Worm (Caenorhabditis elegans) whole organism, late embryonic: ENCODE measurements around the gene R07B7.2.
A peak's percentile ranks its signal among the peaks of the same experiment; 100 is the strongest.

Experiments used
- C08G9.2 ChIP-seq: sonication (generic microtip); optimal IDR thresholded peaks from 2 replicates; lab custom pipeline; 2016; ENCODE audit warnings: mild to moderate bottlenecking, missing genetic modification characterization, moderate library complexity, missing compliant biosample characterization
- F13H6.1 ChIP-seq: sonication (generic microtip); optimal IDR thresholded peaks from 2 replicates; lab custom pipeline; 2016; ENCODE audit warnings: missing genetic modification characterization, missing compliant biosample characterization
- K02D7.2 ChIP-seq: sonication (generic microtip); optimal IDR thresholded peaks from 2 replicates; lab custom pipeline; 2017; ENCODE audit warnings: mild to moderate bottlenecking, missing genetic modification characterization, missing compliant biosample characterization
- Y22D7AL.16 ChIP-seq: sonication (generic microtip); optimal IDR thresholded peaks from 2 replicates; lab custom pipeline; 2016; ENCODE audit warnings: missing genetic modification characterization, missing compliant biosample characterization
- ama-1 ChIP-seq: fragments of 150-350 bp; optimal IDR thresholded peaks from 2 replicates; lab custom pipeline; 2014
- ceh-18 ChIP-seq: sonication (generic microtip); optimal IDR thresholded peaks from 2 replicates; lab custom pipeline; 2016; ENCODE audit warnings: missing genetic modification characterization, missing compliant biosample characterization
- ceh-2 ChIP-seq: sonication (generic microtip); optimal IDR thresholded peaks from 2 replicates; lab custom pipeline; 2016; ENCODE audit warnings: missing genotype, missing genetic modification characterization, missing compliant biosample characterization
- ceh-31 ChIP-seq: sonication (generic microtip); optimal IDR thresholded peaks from 2 replicates; lab custom pipeline; 2016; ENCODE audit warnings: missing genetic modification characterization, missing compliant biosample characterization
- ceh-34 ChIP-seq: sonication (generic microtip); optimal IDR thresholded peaks from 2 replicates; lab custom pipeline; 2016; ENCODE audit warnings: mild to moderate bottlenecking, missing genetic modification characterization, missing compliant biosample characterization
- ceh-48 ChIP-seq: sonication (generic microtip); optimal IDR thresholded peaks from 2 replicates; lab custom pipeline; 2016; ENCODE audit warnings: missing genetic modification characterization, inconsistent platforms, missing compliant biosample characterization
- ceh-6 ChIP-seq: fragments of 200-800 bp; sonication (Bioruptor generic); optimal IDR thresholded peaks from 2 replicates; lab custom pipeline; 2018; ENCODE audit warnings: mild to moderate bottlenecking, missing genetic modification characterization, missing compliant biosample characterization
- ceh-9 ChIP-seq: sonication (generic microtip); optimal IDR thresholded peaks from 2 replicates; lab custom pipeline; 2016; ENCODE audit warnings: mild to moderate bottlenecking, missing genetic modification characterization, inconsistent platforms, missing compliant biosample characterization
- dmd-4 ChIP-seq: sonication (generic microtip); optimal IDR thresholded peaks from 2 replicates; lab custom pipeline; 2016; ENCODE audit warnings: borderline replicate concordance, missing genetic modification characterization, missing compliant biosample characterization
- dve-1 ChIP-seq: sonication (generic microtip); optimal IDR thresholded peaks from 2 replicates; lab custom pipeline; 2017; ENCODE audit warnings: antibody characterized with exemption, mild to moderate bottlenecking, missing genetic modification characterization, missing compliant biosample characterization
- elt-2 ChIP-seq: sonication (generic microtip); optimal IDR thresholded peaks from 2 replicates; lab custom pipeline; 2016; ENCODE audit warnings: missing genetic modification reagents, missing genetic modification characterization, missing compliant biosample characterization
- elt-4 ChIP-seq: sonication (generic microtip); optimal IDR thresholded peaks from 2 replicates; lab custom pipeline; 2016; ENCODE audit warnings: missing genetic modification characterization, missing compliant biosample characterization
- ets-4 ChIP-seq: sonication (generic microtip); optimal IDR thresholded peaks from 2 replicates; lab custom pipeline; 2016; ENCODE audit warnings: missing genetic modification characterization, missing compliant biosample characterization
- fax-1 ChIP-seq: sonication (generic microtip); optimal IDR thresholded peaks from 2 replicates; lab custom pipeline; 2016; ENCODE audit warnings: missing genotype, missing genetic modification characterization, missing compliant biosample characterization
- fkh-6 ChIP-seq: sonication (generic microtip); optimal IDR thresholded peaks from 2 replicates; lab custom pipeline; 2016; ENCODE audit warnings: missing genetic modification characterization, missing compliant biosample characterization
- hlh-30 ChIP-seq: sonication (generic microtip); optimal IDR thresholded peaks from 2 replicates; lab custom pipeline; 2017; ENCODE audit warnings: antibody characterized with exemption, missing genetic modification characterization, missing compliant biosample characterization; ENCODE audit not compliant: insufficient read depth
- hlh-6 ChIP-seq: sonication (generic microtip); optimal IDR thresholded peaks from 2 replicates; lab custom pipeline; 2016; ENCODE audit warnings: missing genotype, missing genetic modification characterization, missing compliant biosample characterization
- hlh-8 ChIP-seq: sonication (generic microtip); optimal IDR thresholded peaks from 2 replicates; lab custom pipeline; 2016; ENCODE audit warnings: missing genotype, missing genetic modification characterization, missing compliant biosample characterization
- lim-6 ChIP-seq: sonication (generic microtip); optimal IDR thresholded peaks from 2 replicates; lab custom pipeline; 2016; ENCODE audit warnings: missing genetic modification characterization, missing compliant biosample characterization
- madf-2 ChIP-seq: sonication (generic microtip); optimal IDR thresholded peaks from 2 replicates; lab custom pipeline; 2017; ENCODE audit warnings: missing genetic modification characterization, missing compliant biosample characterization
- nfya-1 ChIP-seq: sonication (generic microtip); optimal IDR thresholded peaks from 2 replicates; lab custom pipeline; 2017; ENCODE audit warnings: missing genetic modification characterization, mild to moderate bottlenecking, missing compliant biosample characterization, antibody characterized with exemption, moderate library complexity
- nhr-232 ChIP-seq: sonication (generic microtip); optimal IDR thresholded peaks from 2 replicates; lab custom pipeline; 2016; ENCODE audit warnings: missing genetic modification characterization, missing compliant biosample characterization
- npax-4 ChIP-seq: sonication (generic microtip); optimal IDR thresholded peaks from 2 replicates; lab custom pipeline; 2016; ENCODE audit warnings: missing genetic modification characterization, missing compliant biosample characterization
- pax-1 ChIP-seq: fragments of 150-350 bp; optimal IDR thresholded peaks from 2 replicates; lab custom pipeline; 2014; ENCODE audit warnings: missing biosample characterization, missing genetic modification characterization
- pha-2 ChIP-seq: sonication (generic microtip); optimal IDR thresholded peaks from 2 replicates; lab custom pipeline; 2017; ENCODE audit warnings: mild to moderate bottlenecking, missing genetic modification characterization, missing compliant biosample characterization
- pqm-1 ChIP-seq: sonication (generic microtip); optimal IDR thresholded peaks from 2 replicates; lab custom pipeline; 2016; ENCODE audit warnings: missing genetic modification characterization, missing compliant biosample characterization
- pros-1 ChIP-seq: fragments of 150-350 bp; optimal IDR thresholded peaks from 2 replicates; lab custom pipeline; 2014; ENCODE audit warnings: missing biosample characterization, missing genetic modification reagents, missing genetic modification characterization
- ref-2 ChIP-seq: sonication (generic microtip); optimal IDR thresholded peaks from 2 replicates; lab custom pipeline; 2016; ENCODE audit warnings: missing genetic modification characterization, missing compliant biosample characterization
- rnt-1 ChIP-seq: sonication (generic microtip); optimal IDR thresholded peaks from 2 replicates; lab custom pipeline; 2016; ENCODE audit warnings: missing genetic modification characterization, missing compliant biosample characterization
- sdc-2 ChIP-seq: sonication (generic microtip); optimal IDR thresholded peaks from 2 replicates; lab custom pipeline; 2016; ENCODE audit warnings: missing genotype, missing genetic modification characterization, missing compliant biosample characterization
- sox-2 ChIP-seq: fragments of 200-800 bp; sonication (Bioruptor generic); IDR thresholded peaks from 2 replicates; pipeline ENCODE4 v1.3.6; 2022; ENCODE audit warnings: missing genetic modification reagents, missing genetic modification characterization, missing compliant biosample characterization
- syd-9 ChIP-seq: sonication (generic microtip); optimal IDR thresholded peaks from 2 replicates; lab custom pipeline; 2016; ENCODE audit warnings: mild to moderate bottlenecking, missing genetic modification characterization, moderate library complexity, missing compliant biosample characterization
- tbx-2 ChIP-seq: sonication (generic microtip); optimal IDR thresholded peaks from 2 replicates; lab custom pipeline; 2016; ENCODE audit warnings: missing genetic modification characterization, missing compliant biosample characterization
- ttx-3 ChIP-seq: sonication (generic microtip); optimal IDR thresholded peaks from 2 replicates; lab custom pipeline; 2016; ENCODE audit warnings: missing genetic modification reagents, missing genetic modification characterization, missing compliant biosample characterization
- unc-42 ChIP-seq: sonication (generic microtip); optimal IDR thresholded peaks from 2 replicates; lab custom pipeline; 2016; ENCODE audit warnings: missing genotype, missing genetic modification characterization, missing compliant biosample characterization
- unc-55 ChIP-seq: sonication (generic microtip); optimal IDR thresholded peaks from 2 replicates; lab custom pipeline; 2017; ENCODE audit warnings: missing biosample characterization, missing genetic modification reagents, missing genetic modification characterization
- unc-86 ChIP-seq: sonication (generic microtip); optimal IDR thresholded peaks from 2 replicates; lab custom pipeline; 2016; ENCODE audit warnings: missing genetic modification characterization, missing compliant biosample characterization
- ztf-16 ChIP-seq: sonication (generic microtip); optimal IDR thresholded peaks from 2 replicates; lab custom pipeline; 2017; ENCODE audit warnings: missing genetic modification characterization, missing compliant biosample characterization

The R07B7.2 gene

ce11 chrV:12040823-12041606, 18.5 kb downstream of the R07B7.2 start, which contains the start of the genes kup-1 and F10C2.4:
kup-1 (minus strand) TSS chrV:12040873.
F10C2.4 (plus strand) TSS chrV:12041556.
- no peak for TF ChIP-seq fax-1 (tag; lab: Kevin White, UChicago)
- TF ChIP-seq ceh-2 (tag; lab: Kevin White, UChicago): no peak
- TF ChIP-seq unc-55: peak; percentile 40
- no peak for TF ChIP-seq unc-42 (tag; lab: Kevin White, UChicago)
- TF ChIP-seq nfya-1 (tag; lab: Kevin White, UChicago): peak; percentile 12
- TF ChIP-seq pros-1 (tag; lab: Kevin White, UChicago): no peak
- no peak for TF ChIP-seq fkh-6 (tag; lab: Kevin White, UChicago)
- no peak for TF ChIP-seq ttx-3 (tag; lab: Kevin White, UChicago)
- no peak for TF ChIP-seq pha-2 (tag; lab: Kevin White, UChicago)
- TF ChIP-seq dve-1 (tag; lab: Kevin White, UChicago): no peak
- TF ChIP-seq Y22D7AL.16: no peak
- no peak for TF ChIP-seq pax-1 (tag; lab: Kevin White, UChicago)
- peak; percentile 28 for TF ChIP-seq ceh-48 (tag; lab: Kevin White, UChicago)

ce11 chrV:12039755-12040154, 19.8 kb downstream of the R07B7.2 start:
- TF ChIP-seq ref-2 (peak; percentile 35), ceh-2 (tag; lab: Kevin White, UChicago) (peak; percentile 12), pros-1 (tag; lab: Kevin White, UChicago) (peak; percentile 3), ceh-9 (no peak), F13H6.1 (no peak), ceh-31 (tag; lab: Kevin White, UChicago) (peak; percentile 38), ceh-6 (GFP tag; lab: Kevin White, UChicago) (no peak), hlh-8 (tag; lab: Kevin White, UChicago) (no peak), unc-86 (tag; lab: Kevin White, UChicago) (no peak), tbx-2 (tag; lab: Kevin White, UChicago) (no peak), dmd-4 (tag; lab: Kevin White, UChicago) (peak; percentile 2), hlh-30 (tag; lab: Kevin White, UChicago) (no peak), sox-2 (GFP tag; lab: Robert Waterston, UW) (peak; percentile 38), nhr-232 (no peak), ama-1 (lab: Kevin White, UChicago) (no peak), dve-1 (tag; lab: Kevin White, UChicago) (no peak), ttx-3 (tag; lab: Kevin White, UChicago) (no peak), ceh-34 (tag; lab: Kevin White, UChicago) (peak; percentile 23)
- TF ChIP-seq, all 69 proteins: peak for 7

ce11 chrV:12038783-12039182, 20.8 kb downstream of the R07B7.2 start:
- TF ChIP-seq lim-6 (tag; lab: Kevin White, UChicago): no peak
- no peak for TF ChIP-seq rnt-1
- no peak for TF ChIP-seq npax-4 (tag; lab: Kevin White, UChicago)
- TF ChIP-seq pros-1 (tag; lab: Kevin White, UChicago): peak; percentile 46
- TF ChIP-seq ets-4: no peak
- no peak for TF ChIP-seq fkh-6 (tag; lab: Kevin White, UChicago)
- peak; percentile 33 for TF ChIP-seq F13H6.1
- no peak for TF ChIP-seq dve-1 (tag; lab: Kevin White, UChicago)
- peak; percentile 44 for TF ChIP-seq ceh-31 (tag; lab: Kevin White, UChicago)
- no peak for TF ChIP-seq nfya-1 (tag; lab: Kevin White, UChicago)
- TF ChIP-seq unc-86 (tag; lab: Kevin White, UChicago): no peak
- peak; percentile 51 for TF ChIP-seq syd-9 (tag; lab: Kevin White, UChicago)
- no peak for TF ChIP-seq elt-2 (tag; lab: Kevin White, UChicago)
- peak; percentile 34 for TF ChIP-seq C08G9.2
- peak; percentile 26 for TF ChIP-seq hlh-6
- TF ChIP-seq sdc-2: peak; percentile 56
- TF ChIP-seq ztf-16 (tag; lab: Kevin White, UChicago): no peak
- no peak for TF ChIP-seq K02D7.2 (tag; lab: Kevin White, UChicago)
- TF ChIP-seq ttx-3 (tag; lab: Kevin White, UChicago): no peak
- peak; percentile 65 for TF ChIP-seq tbx-2 (tag; lab: Kevin White, UChicago)
- no peak for TF ChIP-seq elt-4
- peak; percentile 42 for TF ChIP-seq ceh-2 (tag; lab: Kevin White, UChicago)
- TF ChIP-seq madf-2 (tag; lab: Kevin White, UChicago): no peak
- TF ChIP-seq ceh-18 (tag; lab: Kevin White, UChicago): peak; percentile 10
- peak; percentile 37 for TF ChIP-seq ceh-34 (tag; lab: Kevin White, UChicago)
- peak; percentile 25 for TF ChIP-seq ref-2
- TF ChIP-seq pqm-1 (tag; lab: Kevin White, UChicago): no peak
- TF ChIP-seq unc-42 (tag; lab: Kevin White, UChicago): no peak
